Fruit fly (Drosophila melanogaster): ENCODE results near the gene CG10657.

Gene CG10657

dm6 chr3L:12523941-12524340, 26.9 kb upstream of the CG10657 start, which contains the start of the genes ver and Gcn5 (continued):
- peak; percentile 82; the same call in 1 of the 2 replicates for TF ChIP-seq CG16779 (GFP tag; IDR thresholded peaks at IDR 0.05)
- peak; percentile 67 for TF ChIP-seq Deaf1 (tag; optimal IDR thresholded peaks at IDR 0.05)
- TF ChIP-seq CHES-1-like (GFP tag; optimal IDR thresholded peaks at IDR 0.05): peak; percentile 64
- no peak for TF ChIP-seq inv (GFP tag; IDR thresholded peaks at IDR 0.05; ENCODE audit: partially characterized antibody)
- no peak for TF ChIP-seq fru (optimal IDR thresholded peaks at IDR 0.05)
- TF ChIP-seq Mad (GFP tag; optimal IDR thresholded peaks at IDR 0.05): peak; percentile 89
- TF ChIP-seq trh (GFP tag; optimal IDR thresholded peaks at IDR 0.05): peak; percentile 77
- no peak for TF ChIP-seq sd (tag; optimal IDR thresholded peaks at IDR 0.05)
- peak; percentile 65; the same call in 1 of the 2 replicates for TF ChIP-seq CG43689 (GFP tag; IDR thresholded peaks at IDR 0.05)
- no peak for TF ChIP-seq br (optimal IDR thresholded peaks at IDR 0.05)
- peak; percentile 92 for TF ChIP-seq CG2712 (tag; optimal IDR thresholded peaks at IDR 0.05)
- TF ChIP-seq CG7928 (GFP tag; optimal IDR thresholded peaks at IDR 0.05): peak; percentile 79
- peak; percentile 61 for TF ChIP-seq Jarid2 (GFP tag; optimal IDR thresholded peaks at IDR 0.05)
- TF ChIP-seq tap (tag; optimal IDR thresholded peaks at IDR 0.05): peak; percentile 88
- TF ChIP-seq cg (GFP tag; optimal IDR thresholded peaks at IDR 0.05): no peak
- TF ChIP-seq Hey (tag; optimal IDR thresholded peaks at IDR 0.05): peak; percentile 33
- TF ChIP-seq CG31365 (tag; optimal IDR thresholded peaks at IDR 0.05): peak; percentile 65
- peak; percentile 71 for TF ChIP-seq CrebB (tag; optimal IDR thresholded peaks at IDR 0.05)
- peak; percentile 48 for TF ChIP-seq gfzf (GFP tag; optimal IDR thresholded peaks at IDR 0.05)
- TF ChIP-seq jing (GFP tag; optimal IDR thresholded peaks at IDR 0.05): peak; percentile 81
- TF ChIP-seq Dek (tag; optimal IDR thresholded peaks at IDR 0.05): peak; percentile 92
- peak; percentile 88 for TF ChIP-seq pho (GFP tag; optimal IDR thresholded peaks at IDR 0.05)
- TF ChIP-seq Rx (GFP tag; IDR thresholded peaks at IDR 0.05): peak; percentile 94
- TF ChIP-seq ap (GFP tag; IDR thresholded peaks at IDR 0.05): peak; percentile 84
- peak; percentile 87 for TF ChIP-seq CG15601 (tag; optimal IDR thresholded peaks at IDR 0.05)
- TF ChIP-seq Doc3 (GFP tag; IDR thresholded peaks at IDR 0.05; ENCODE audit: partially characterized antibody): no peak
- peak; percentile 82; the same call in 1 of the 2 replicates for TF ChIP-seq sens-2 (GFP tag; IDR thresholded peaks at IDR 0.05)
- TF ChIP-seq CG30020 (tag; optimal IDR thresholded peaks at IDR 0.05): peak; percentile 72
- peak; percentile 86 for TF ChIP-seq danr (GFP tag; IDR thresholded peaks at IDR 0.05)
- TF ChIP-seq otp (GFP tag; IDR thresholded peaks at IDR 0.05): peak; percentile 91
- 0 out of 2 replicates have a peak, but pooled peaks have one; percentile 18 for TF ChIP-seq crol (GFP tag; IDR thresholded peaks at IDR 0.05)
- TF ChIP-seq pfk (GFP tag; optimal IDR thresholded peaks at IDR 0.05): peak; percentile 28
- peak; percentile 1 for TF ChIP-seq her (GFP tag; optimal IDR thresholded peaks at IDR 0.05)
- peak; percentile 86 for TF ChIP-seq B-H2 (GFP tag; optimal IDR thresholded peaks at IDR 0.05)
- TF ChIP-seq CG17612 (GFP tag; IDR thresholded peaks at IDR 0.05): peak; percentile 81
- peak; percentile 74 for TF ChIP-seq CG8281 (tag; optimal IDR thresholded peaks at IDR 0.05)
- peak; percentile 93 for TF ChIP-seq CG7839 (tag; optimal IDR thresholded peaks at IDR 0.05)
- peak; percentile 95 for TF ChIP-seq CG31441 (GFP tag; IDR thresholded peaks at IDR 0.05)
- TF ChIP-seq CG9797 (GFP tag; optimal IDR thresholded peaks at IDR 0.05): peak; percentile 67
- TF ChIP-seq CG34224 (GFP tag; IDR thresholded peaks at IDR 0.05; ENCODE audit: partially characterized antibody): peak; percentile 24; the same call in 1 of the 3 replicates
- peak; percentile 92 for TF ChIP-seq seq (GFP tag; IDR thresholded peaks at IDR 0.05)
- peak; percentile 87 for TF ChIP-seq cwo (GFP tag; optimal IDR thresholded peaks at IDR 0.05)
- TF ChIP-seq ci (GFP tag; IDR thresholded peaks at IDR 0.05): peak; percentile 96
- TF ChIP-seq CG7357 (GFP tag; IDR thresholded peaks at IDR 0.05): peak; percentile 85
- peak; percentile 7 for TF ChIP-seq en (GFP tag; optimal IDR thresholded peaks at IDR 0.05)
- TF ChIP-seq CG2678 (tag; optimal IDR thresholded peaks at IDR 0.05): peak; percentile 95
- TF ChIP-seq fd96Cb (tag; optimal IDR thresholded peaks at IDR 0.05): peak; percentile 91
- peak; percentile 93 for TF ChIP-seq CG11456 (GFP tag; IDR thresholded peaks at IDR 0.05)
- TF ChIP-seq Usf (GFP tag; optimal IDR thresholded peaks at IDR 0.05): peak; percentile 86
- TF ChIP-seq CG15073 (GFP tag; optimal IDR thresholded peaks at IDR 0.05): peak; percentile 20
- peak; percentile 70 for TF ChIP-seq Hand (GFP tag; optimal IDR thresholded peaks at IDR 0.05)

All from whole organism, embryonic.